Worm (Caenorhabditis elegans): Measurements from ENCODE around the gene emb-8.

Gene emb-8

ce11 chrIII:5181641-5182040, 17.8 kb downstream of the emb-8 start:
- TF ChIP-seq hmg-1.2 (GFP tag; IDR thresholded peaks at IDR 0.05) (peak; percentile 74; the same call in 1 of the 2 replicates), gei-17 (GFP tag; optimal IDR thresholded peaks at IDR 0.05) (no peak), ets-4 (GFP tag; optimal IDR thresholded peaks at IDR 0.05) (no peak), die-1 (tag; optimal IDR thresholded peaks at IDR 0.05) (no peak)

ce11 chrIII:5181217-5181616, 18.3 kb downstream of the emb-8 start:
- TF ChIP-seq ama-1 (optimal IDR thresholded peaks at IDR 0.05) (no peak), ama-1 (GFP tag; optimal IDR thresholded peaks at IDR 0.05) (no peak), lsl-1 (GFP tag; optimal IDR thresholded peaks at IDR 0.05) (peak; percentile 67), mcd-1 (GFP tag; IDR thresholded peaks at IDR 0.05) (peak; percentile 47; the same call in 1 of the 2 replicates), dox-1 (GFP tag; IDR thresholded peaks at IDR 0.05) (peak; percentile 66), xnd-1 (tag; optimal IDR thresholded peaks at IDR 0.05) (peak; percentile 64), unc-62 (GFP tag; optimal IDR thresholded peaks at IDR 0.05) (no peak), sea-2 (GFP tag; IDR thresholded peaks at IDR 0.05) (no peak), him-1 (tag; optimal IDR thresholded peaks at IDR 0.05) (peak; percentile 17), lin-26 (GFP tag; IDR thresholded peaks at IDR 0.05) (0 out of 2 replicates have a peak, but pooled peaks have one; percentile 47), K11D2.4 (GFP tag; IDR thresholded peaks at IDR 0.05) (no peak), lir-1 (GFP tag; conservative IDR thresholded peaks at IDR 0.05) (no peak), ceh-91 (GFP tag; IDR thresholded peaks at IDR 0.05) (peak; percentile 67), D2030.7 (GFP tag; IDR thresholded peaks at IDR 0.05) (peak; percentile 67), tlf-1 (GFP tag; optimal IDR thresholded peaks at IDR 0.05) (peak; percentile 52), lin-54 (GFP tag; optimal IDR thresholded peaks at IDR 0.05) (peak; percentile 45), egl-44 (GFP tag; IDR thresholded peaks at IDR 0.05) (no peak), F57A8.1 (GFP tag; optimal IDR thresholded peaks at IDR 0.05) (no peak), efl-1 (GFP tag; optimal IDR thresholded peaks at IDR 0.05) (peak; percentile 86), aptf-2 (GFP tag; conservative IDR thresholded peaks at IDR 0.05) (0 out of 2 replicates have a peak, but pooled peaks have one; percentile 45), C06A6.2 (GFP tag; conservative IDR thresholded peaks at IDR 0.05) (no peak), ekl-4 (GFP tag; IDR thresholded peaks at IDR 0.05) (peak; percentile 54; the same call in 1 of the 2 replicates), unc-130 (GFP tag; optimal IDR thresholded peaks at IDR 0.05) (no peak), aptf-3 (GFP tag; IDR thresholded peaks at IDR 0.05) (no peak), dpl-1 (GFP tag; optimal IDR thresholded peaks at IDR 0.05) (peak; percentile 12), madf-8 (GFP tag; conservative IDR thresholded peaks at IDR 0.05) (peak; percentile 68), madf-6 (GFP tag; IDR thresholded peaks at IDR 0.05) (peak; percentile 86), attf-5 (GFP tag; optimal IDR thresholded peaks at IDR 0.05) (no peak), F33H1.4 (GFP tag; IDR thresholded peaks at IDR 0.05) (peak; percentile 26; the same call in 1 of the 2 replicates)

ce11 chrIII:5180588-5180987, 18.9 kb downstream of the emb-8 start:
- TF ChIP-seq nhr-80 (tag; optimal IDR thresholded peaks at IDR 0.05) (peak; percentile 57), dox-1 (GFP tag; IDR thresholded peaks at IDR 0.05) (peak; percentile 33; the same call in 1 of the 2 replicates), nhr-179 (tag; optimal IDR thresholded peaks at IDR 0.05) (no peak)

DNA sequence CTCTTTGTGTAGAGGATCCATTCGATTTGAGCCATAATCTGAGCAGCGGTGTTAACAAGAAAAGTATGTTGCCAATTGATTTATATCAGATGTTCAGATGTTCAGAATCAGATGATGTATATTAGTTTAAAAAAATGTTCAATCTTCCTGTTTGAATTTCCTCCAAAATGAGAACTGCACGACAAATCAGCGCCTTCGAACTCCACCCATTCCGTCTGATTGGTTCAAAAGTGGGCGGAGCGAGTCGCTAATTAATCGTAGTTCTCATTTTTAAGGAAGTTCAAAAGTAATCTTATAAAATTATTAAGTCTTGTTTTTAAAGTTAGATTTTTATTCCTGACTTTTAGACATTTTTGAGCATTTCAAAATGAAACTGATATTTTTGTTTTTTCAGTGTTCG, 20.3 kb downstream of the emb-8 start:
- no peak for TF ChIP-seq atf-7 (tag; optimal IDR thresholded peaks at IDR 0.05)
- no peak for TF ChIP-seq dpl-1 (GFP tag; optimal IDR thresholded peaks at IDR 0.05)
- no peak for TF ChIP-seq K12H6.12 (tag; optimal IDR thresholded peaks at IDR 0.05)
- no peak for TF ChIP-seq rec-8 (tag; optimal IDR thresholded peaks at IDR 0.05)
- TF ChIP-seq madf-3 (GFP tag; IDR thresholded peaks at IDR 0.05) = no peak
- TF ChIP-seq pbrm-1 (GFP tag; IDR thresholded peaks at IDR 0.05) = no peak
- no peak for TF ChIP-seq ceh-58 (GFP tag; IDR thresholded peaks at IDR 0.05)
- no peak for TF ChIP-seq lin-54 (GFP tag; optimal IDR thresholded peaks at IDR 0.05)
- no peak for TF ChIP-seq ama-1 (optimal IDR thresholded peaks at IDR 0.05)
- TF ChIP-seq ama-1 (GFP tag; optimal IDR thresholded peaks at IDR 0.05) = no peak
- no peak for TF ChIP-seq cebp-2 (GFP tag; IDR thresholded peaks at IDR 0.05)
- no peak for TF ChIP-seq efl-1 (GFP tag; optimal IDR thresholded peaks at IDR 0.05)
- TF ChIP-seq ztf-26 (tag; optimal IDR thresholded peaks at IDR 0.05) = no peak
- no peak for TF ChIP-seq ztf-22 (GFP tag; optimal IDR thresholded peaks at IDR 0.05)
- TF ChIP-seq hrde-1 (tag; optimal IDR thresholded peaks at IDR 0.05; ENCODE audit: borderline replicate concordance) = no peak
- TF ChIP-seq nhr-90 (tag; optimal IDR thresholded peaks at IDR 0.05) = no peak
- TF ChIP-seq F37B4.10 (GFP tag; IDR thresholded peaks at IDR 0.05) = no peak
- no peak for TF ChIP-seq C06A6.2 (GFP tag; conservative IDR thresholded peaks at IDR 0.05)

All from whole organism, young adult.